Worm (Caenorhabditis elegans) whole organism, L4 larva: ENCODE data around the gene tofu-6.
A peak's percentile ranks its signal among the peaks of the same experiment; 100 is the strongest.

Experiments used
- ZK546.5 ChIP-seq, 2 experiments: sonication (generic microtip); optimal IDR thresholded peaks; 2 replicates each; lab custom pipeline; 2017; ENCODE audit warnings: missing biosample characterization in 2 of 2, missing genetic modification characterization in 2 of 2
- aly-2 ChIP-seq: sonication (generic microtip); optimal IDR thresholded peaks from 2 replicates; lab custom pipeline; 2018; ENCODE audit warnings: missing biosample characterization, missing genetic modification characterization
- ceh-82 ChIP-seq: sonication (generic microtip); optimal IDR thresholded peaks from 2 replicates; lab custom pipeline; 2017; ENCODE audit warnings: missing biosample characterization, missing genetic modification characterization
- hif-1 ChIP-seq, 2 experiments: sonication (generic microtip); optimal IDR thresholded peaks; 2 replicates each; lab custom pipeline; 2016 to 2017; ENCODE audit warnings: missing compliant biosample characterization in 2 of 2, missing genetic modification characterization in 2 of 2, missing genetic modification reagents in 2 of 2, missing genotype in 2 of 2, mild to moderate bottlenecking in 1 of 2
- nhr-11 ChIP-seq: fragments of 150-350 bp; optimal IDR thresholded peaks from 2 replicates; lab custom pipeline; 2014; ENCODE audit warnings: missing biosample characterization, missing genetic modification characterization
- nhr-6 ChIP-seq: fragments of 150-350 bp; optimal IDR thresholded peaks from 2 replicates; lab custom pipeline; 2014; ENCODE audit warnings: missing biosample characterization, missing genetic modification characterization
- nhr-76 ChIP-seq: fragments of 150-350 bp; optimal IDR thresholded peaks from 2 replicates; lab custom pipeline; 2014; ENCODE audit warnings: missing biosample characterization, missing genetic modification characterization
- unc-62 ChIP-seq, 3 experiments: fragments of 150-350 bp in 1 of 3; sonication (generic microtip); optimal IDR thresholded peaks in 2 of 3; peaks in 1 of 3; 1 replicate in 1 of 3; 2 replicates in 2 of 3; lab custom pipeline; 2014 to 2017; ENCODE audit warnings: missing biosample characterization in 3 of 3, missing genetic modification characterization in 3 of 3, missing genetic modification reagents in 3 of 3, missing genotype in 1 of 3

ce11 chrII:5373275-5374047 lies 47.6 kb upstream of the tofu-6 start, which contains the start of the genes agt-2 and F09E5.3:
- TF ChIP-seq hif-1 (tag; optimal IDR thresholded peaks at IDR 0.05; lab: Kevin White, UChicago) (peak in 1 of 2 experiments; percentile 58), ZK546.5 (tag; optimal IDR thresholded peaks at IDR 0.05; lab: Kevin White, UChicago) (no peak), nhr-11 (peak; percentile 89), ceh-82 (no peak), unc-62 (GFP tag; optimal IDR thresholded peaks at IDR 0.05 in 1 of 2; lab: Kevin White, UChicago) (peak in 1 of 2 experiments; percentile 88), unc-62 (tag; optimal IDR thresholded peaks at IDR 0.05; lab: Kevin White, UChicago) (no peak), aly-2 (tag; lab: Kevin White, UChicago) (no peak), nhr-6 (tag; lab: Kevin White, UChicago) (peak; percentile 58), nhr-76 (tag; lab: Kevin White, UChicago) (no peak)
